Worm (Caenorhabditis elegans): Measurements from ENCODE around the gene srh-11.

srh-11 gene

DNA sequence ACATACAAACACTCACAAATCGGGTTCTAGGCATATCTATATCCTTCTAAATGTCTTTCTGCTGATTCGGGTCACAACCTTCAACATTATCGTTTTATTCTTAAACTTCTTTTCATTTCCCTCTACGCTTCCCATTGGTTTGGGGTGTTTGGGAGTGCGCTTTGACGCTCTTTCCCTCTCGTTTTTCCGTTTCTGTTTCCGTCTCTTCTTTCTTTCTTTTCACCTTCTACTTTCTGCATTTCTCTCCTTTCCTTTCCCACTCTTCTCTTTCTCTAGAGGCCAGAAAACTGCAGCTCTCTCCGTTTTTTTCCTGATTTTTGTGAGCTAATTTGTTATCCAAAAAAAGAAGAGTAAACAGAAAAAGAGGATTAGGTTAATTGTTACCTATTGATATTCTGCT is 42.5 kb downstream of the srh-11 start:
- TF ChIP-seq ztf-6 (GFP tag; IDR thresholded peaks at IDR 0.05) (no peak), tbx-9 (tag; optimal IDR thresholded peaks at IDR 0.05; ENCODE audit: borderline replicate concordance) (no peak), ztf-25 (GFP tag; IDR thresholded peaks at IDR 0.05) (no peak), dpff-1 (tag; optimal IDR thresholded peaks at IDR 0.05) (no peak), nfyb-1 (GFP tag; IDR thresholded peaks at IDR 0.05) (no peak), nhr-27 (tag; optimal IDR thresholded peaks at IDR 0.05) (no peak), Y56A3A.18 (GFP tag; IDR thresholded peaks at IDR 0.05) (no peak), gei-17 (GFP tag; optimal IDR thresholded peaks at IDR 0.05) (no peak), ccch-3 (GFP tag; optimal IDR thresholded peaks at IDR 0.05) (no peak), madf-6 (GFP tag; IDR thresholded peaks at IDR 0.05) (no peak), lsy-27 (tag; optimal IDR thresholded peaks at IDR 0.05; ENCODE audit: borderline replicate concordance, insufficient read depth) (no peak), hrde-1 (tag; optimal IDR thresholded peaks at IDR 0.05; ENCODE audit: borderline replicate concordance) (no peak), Y67H2A.10 (GFP tag; conservative IDR thresholded peaks at IDR 0.05) (no peak), madf-8 (GFP tag; conservative IDR thresholded peaks at IDR 0.05) (no peak)

DNA sequence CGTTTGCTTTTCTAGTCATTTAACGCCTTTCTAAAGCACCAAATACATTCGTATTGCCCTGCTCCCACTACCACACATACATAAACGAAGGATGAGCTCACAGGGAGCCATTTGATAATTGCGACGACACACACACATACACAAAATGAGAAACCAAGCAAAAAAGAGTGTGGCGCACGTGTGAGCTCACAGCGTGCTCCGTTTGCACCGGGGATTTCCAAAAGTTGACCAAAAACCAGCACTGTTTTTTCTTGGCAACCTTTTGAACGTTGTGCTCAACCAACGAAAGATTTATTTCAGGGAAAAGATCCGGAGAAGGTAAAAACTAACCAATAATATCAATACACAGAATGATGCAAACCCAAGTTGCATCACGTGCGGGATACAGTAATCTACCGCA is 44.0 kb downstream of the srh-11 start, which contains the start of gene ksr-1:
TSS of gene ksr-1 (plus strand) at position 301 of the 400 bp plus-strand sequence.
- TF ChIP-seq F10E7.11 (tag; optimal IDR thresholded peaks at IDR 0.05) = no peak
- no peak for TF ChIP-seq mes-4 (tag; optimal IDR thresholded peaks at IDR 0.05)
- TF ChIP-seq K11D2.4 (GFP tag; IDR thresholded peaks at IDR 0.05) = no peak
- TF ChIP-seq madf-10 (tag; optimal IDR thresholded peaks at IDR 0.05) = no peak
- no peak for TF ChIP-seq hmg-20 (GFP tag; IDR thresholded peaks at IDR 0.05)
- TF ChIP-seq nhr-90 (tag; optimal IDR thresholded peaks at IDR 0.05) = no peak
- no peak for TF ChIP-seq die-1 (tag; optimal IDR thresholded peaks at IDR 0.05)
- no peak for TF ChIP-seq hsf-1 (GFP tag; IDR thresholded peaks at IDR 0.05)
- TF ChIP-seq efl-1 (GFP tag; optimal IDR thresholded peaks at IDR 0.05) = no peak
- no peak for TF ChIP-seq ceh-40 (GFP tag; IDR thresholded peaks at IDR 0.05)
- TF ChIP-seq fkh-3 (tag; optimal IDR thresholded peaks at IDR 0.05) = no peak
- TF ChIP-seq sdz-38 (tag; optimal IDR thresholded peaks at IDR 0.05) = no peak
- no peak for TF ChIP-seq ekl-4 (GFP tag; IDR thresholded peaks at IDR 0.05)
- no peak for TF ChIP-seq nhr-179 (tag; optimal IDR thresholded peaks at IDR 0.05)
- TF ChIP-seq hmg-1.2 (GFP tag; IDR thresholded peaks at IDR 0.05) = no peak

DNA sequence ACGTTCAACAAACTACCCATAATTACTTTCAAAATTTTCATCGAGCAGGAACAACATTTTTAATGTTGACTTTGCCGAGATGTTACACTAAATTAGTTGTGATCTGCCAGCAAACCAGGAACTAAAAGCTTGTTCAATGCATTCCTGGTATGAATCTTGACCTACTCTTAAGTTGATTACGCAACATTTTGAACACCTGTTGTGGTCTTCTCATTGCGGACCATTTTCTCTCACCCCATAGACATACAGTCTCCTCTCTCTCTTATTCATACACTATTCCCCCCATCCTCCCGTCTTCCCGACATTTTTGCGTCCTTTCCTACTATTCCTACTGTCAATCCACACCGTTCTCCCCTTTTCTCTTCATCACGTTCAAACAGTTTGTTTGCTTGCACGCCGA is 45.4 kb downstream of the srh-11 start:
- no peak for TF ChIP-seq T07F8.4 (tag; optimal IDR thresholded peaks at IDR 0.05)
- TF ChIP-seq Y53G8AR.9 (GFP tag; conservative IDR thresholded peaks at IDR 0.05) = no peak
- TF ChIP-seq aptf-2 (GFP tag; conservative IDR thresholded peaks at IDR 0.05) = no peak
- TF ChIP-seq F49E8.2 (tag; optimal IDR thresholded peaks at IDR 0.05; ENCODE audit: insufficient read depth) = no peak
- TF ChIP-seq mes-4 (tag; optimal IDR thresholded peaks at IDR 0.05) = no peak

DNA sequence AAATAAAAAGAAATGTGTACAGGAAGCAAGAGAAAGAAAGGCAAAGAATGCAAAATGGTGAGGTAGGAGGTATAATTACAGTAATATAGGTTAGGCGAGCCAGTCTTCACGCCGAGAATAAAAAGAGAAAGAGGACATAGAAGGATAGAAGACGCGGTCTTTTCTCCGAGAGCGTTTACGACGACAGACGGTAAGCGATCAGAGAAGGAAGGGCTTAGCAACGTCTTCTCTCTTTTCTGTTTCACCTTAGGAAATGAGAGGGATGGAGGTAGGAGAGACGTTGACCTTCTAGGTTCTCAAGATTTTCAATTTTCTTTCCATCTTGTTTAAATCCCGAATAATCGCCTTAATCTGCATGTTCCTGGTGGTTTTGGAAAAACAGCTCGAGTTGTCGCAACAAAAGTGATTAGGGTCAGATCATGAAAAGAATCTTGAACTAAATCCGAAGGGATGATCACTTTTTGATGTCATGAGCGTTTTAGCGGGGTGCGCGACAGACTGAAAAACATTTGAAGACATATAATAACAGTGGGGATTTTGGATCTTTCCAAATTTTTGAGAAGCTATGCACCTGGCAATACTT is 47.8 kb downstream of the srh-11 start, which contains the start of gene cutl-29:
TSS of gene cutl-29 (minus strand) at position 51 of the 583 bp plus-strand sequence.
- no peak for TF ChIP-seq madf-10 (tag; optimal IDR thresholded peaks at IDR 0.05)

DNA sequence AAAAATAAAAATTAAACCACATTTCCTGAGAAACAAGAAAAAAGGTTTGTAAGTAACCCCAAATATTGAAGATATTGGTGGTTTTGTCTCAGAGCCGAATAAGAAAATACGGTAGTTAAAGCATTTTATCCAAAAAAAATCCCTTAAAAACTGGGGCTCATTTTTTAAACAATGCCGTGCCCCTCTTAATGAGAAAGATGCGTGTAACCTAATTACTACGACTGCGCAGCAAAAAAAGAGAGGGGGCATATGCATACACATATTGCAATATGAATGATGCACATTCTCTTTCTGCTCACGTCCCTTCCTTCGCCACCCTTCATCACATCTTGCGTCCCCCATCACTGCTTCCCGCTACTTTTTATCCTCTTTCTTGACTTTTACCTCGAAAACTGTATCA is 50.8 kb downstream of the srh-11 start:
- TF ChIP-seq ztf-6 (GFP tag; IDR thresholded peaks at IDR 0.05) (no peak), B0261.1 (tag; optimal IDR thresholded peaks at IDR 0.05) (no peak), athp-1 (tag; optimal IDR thresholded peaks at IDR 0.05) (no peak), egrh-3 (GFP tag; IDR thresholded peaks at IDR 0.05) (no peak), snpc-1.3 (tag; optimal IDR thresholded peaks at IDR 0.05; ENCODE audit: insufficient read depth) (no peak), aptf-3 (GFP tag; IDR thresholded peaks at IDR 0.05) (no peak), lin-54 (GFP tag; optimal IDR thresholded peaks at IDR 0.05) (no peak), ztf-18 (tag; optimal IDR thresholded peaks at IDR 0.05) (no peak), T26A5.8 (tag; optimal IDR thresholded peaks at IDR 0.05) (no peak), rec-8 (tag; optimal IDR thresholded peaks at IDR 0.05) (no peak), D2030.7 (GFP tag; IDR thresholded peaks at IDR 0.05) (no peak), hlh-26 (GFP tag; conservative IDR thresholded peaks at IDR 0.05) (no peak)
